Worm (Caenorhabditis elegans): ENCODE measurements around the gene ubc-23.

The ubc-23 gene

DNA sequence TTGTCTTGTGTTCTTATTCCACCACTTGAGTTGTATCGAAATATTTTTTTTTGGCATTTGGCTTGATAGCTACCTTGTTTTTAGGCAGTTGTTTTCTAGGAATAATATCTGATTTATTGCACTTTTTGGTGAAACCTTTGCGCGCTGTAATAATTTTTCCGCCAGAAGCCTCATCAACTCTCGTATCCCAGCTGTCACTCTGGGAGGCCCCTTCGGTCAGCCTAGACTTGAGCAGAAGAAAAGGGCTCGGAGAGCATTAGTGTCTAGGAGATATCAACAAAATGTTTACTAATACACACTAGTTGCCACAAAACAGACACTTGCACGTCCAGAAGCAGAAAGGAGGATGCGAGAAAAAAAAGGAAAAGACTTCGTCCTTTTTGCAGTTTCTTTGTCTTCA lies 44.7 kb downstream of the ubc-23 start:
- TF ChIP-seq ceh-34 (tag; optimal IDR thresholded peaks at IDR 0.05) (no peak), hlh-6 (tag; optimal IDR thresholded peaks at IDR 0.05) (no peak), ceh-31 (tag; optimal IDR thresholded peaks at IDR 0.05) (peak; percentile 28), tbx-7 (tag; optimal IDR thresholded peaks at IDR 0.05) (no peak), unc-55 (GFP tag; optimal IDR thresholded peaks at IDR 0.05) (peak; percentile 33), rnt-1 (tag; optimal IDR thresholded peaks at IDR 0.05) (peak; percentile 7), ceh-45 (GFP tag; IDR thresholded peaks at IDR 0.05) (no peak), gmeb-2 (tag; optimal IDR thresholded peaks at IDR 0.05) (no peak), lim-6 (tag; optimal IDR thresholded peaks at IDR 0.05) (no peak), pax-1 (tag; optimal IDR thresholded peaks at IDR 0.05) (no peak), sdc-2 (tag; optimal IDR thresholded peaks at IDR 0.05) (no peak)

DNA sequence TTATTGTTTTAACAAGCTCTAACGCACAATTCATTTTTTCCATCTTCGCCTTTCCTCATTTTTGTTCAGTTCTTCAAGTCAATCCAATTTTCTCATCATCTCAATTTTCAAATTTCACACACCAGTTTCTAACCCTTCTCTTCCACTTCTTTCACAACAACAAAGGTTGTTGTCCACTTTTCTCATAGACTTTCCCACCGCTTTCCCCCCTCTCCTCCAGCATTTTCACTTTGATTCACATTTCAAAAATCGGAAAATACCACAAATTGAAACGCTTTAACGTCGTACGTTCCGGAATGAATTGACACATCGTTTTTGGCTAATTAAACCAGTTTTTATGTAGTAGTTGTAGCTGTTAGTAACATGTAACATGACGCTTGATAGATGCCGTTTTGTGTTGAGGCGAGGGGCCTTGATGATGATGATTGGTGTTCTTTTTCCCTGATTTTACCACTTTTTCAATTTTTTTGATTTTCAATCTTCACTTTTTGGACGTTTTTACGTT lies 46.2 kb downstream of the ubc-23 start:
- TF ChIP-seq Y22D7AL.16 (tag; optimal IDR thresholded peaks at IDR 0.05) = no peak
- no peak for TF ChIP-seq hlh-15 (tag; optimal IDR thresholded peaks at IDR 0.05)
- no peak for TF ChIP-seq sox-2 (GFP tag; IDR thresholded peaks at IDR 0.05)
- no peak for TF ChIP-seq ceh-6 (GFP tag; optimal IDR thresholded peaks at IDR 0.05)
- TF ChIP-seq ceh-14 (tag; optimal IDR thresholded peaks at IDR 0.05) = no peak
- no peak for TF ChIP-seq ref-2 (tag; optimal IDR thresholded peaks at IDR 0.05)
- no peak for TF ChIP-seq hlh-13 (GFP tag; optimal IDR thresholded peaks at IDR 0.05)
- no peak for TF ChIP-seq tbx-7 (tag; optimal IDR thresholded peaks at IDR 0.05)
- no peak for TF ChIP-seq fkh-10 (GFP tag; optimal IDR thresholded peaks at IDR 0.05)
- no peak for TF ChIP-seq che-1 (tag; optimal IDR thresholded peaks at IDR 0.05)
- no peak for TF ChIP-seq lin-11 (tag; optimal IDR thresholded peaks at IDR 0.05)
- TF ChIP-seq ceh-18 (tag; optimal IDR thresholded peaks at IDR 0.05) = no peak

DNA sequence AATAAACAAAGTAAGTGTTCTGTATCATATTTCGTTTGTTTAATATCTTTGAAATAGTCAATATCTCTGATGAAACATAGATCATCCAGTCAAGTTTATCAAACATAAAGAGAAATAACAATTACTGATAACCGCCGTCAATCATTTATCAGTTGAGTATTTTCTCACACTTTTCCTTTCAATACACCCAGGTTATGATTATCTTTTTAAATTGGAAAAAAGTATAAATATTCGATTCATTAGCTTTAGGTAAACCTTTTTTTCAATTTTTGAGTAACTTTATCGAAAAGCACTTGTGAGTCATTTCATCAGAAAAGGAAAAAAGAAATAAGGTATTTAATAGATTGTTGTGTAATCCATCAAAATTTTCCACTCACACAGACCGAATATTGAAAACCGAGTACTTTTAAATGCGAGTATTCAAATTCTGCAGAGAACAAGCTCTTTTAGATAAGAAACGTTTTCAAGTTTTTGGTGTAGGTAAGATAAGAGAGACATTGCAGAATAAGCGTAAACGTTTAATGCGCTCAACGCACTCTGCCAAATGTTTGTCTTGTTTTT lies 47.4 kb downstream of the ubc-23 start:
- no peak for TF ChIP-seq mec-3 (tag; optimal IDR thresholded peaks at IDR 0.05; ENCODE audit: borderline replicate concordance)
- peak; percentile 74 for TF ChIP-seq elt-2 (tag; optimal IDR thresholded peaks at IDR 0.05)

DNA sequence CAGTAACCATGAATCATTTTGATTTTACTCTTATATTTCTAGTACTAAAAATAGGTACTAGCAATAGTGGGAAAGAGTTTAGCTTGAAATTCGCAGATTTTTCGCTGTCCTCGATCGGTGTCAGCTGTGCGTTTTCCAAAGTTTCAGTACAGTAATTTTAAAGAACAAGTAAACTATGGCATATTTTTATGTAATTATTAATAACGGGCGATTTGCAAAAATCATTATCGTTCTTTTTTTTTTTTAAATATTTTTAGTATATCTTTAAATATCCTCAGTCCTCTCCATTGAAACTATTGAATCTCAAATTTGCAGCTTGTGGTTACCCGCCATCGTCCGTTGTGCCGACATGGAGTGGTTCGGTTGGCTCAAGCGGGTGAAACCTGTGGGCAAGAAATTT lies 48.7 kb downstream of the ubc-23 start, which contains the start of gene C13E3.1:
C13E3.1 (plus strand) TSS at position 301 of the 400 bp plus-strand sequence.
- TF ChIP-seq fkh-6 (tag; optimal IDR thresholded peaks at IDR 0.05) = no peak
- no peak for TF ChIP-seq lin-11 (tag; optimal IDR thresholded peaks at IDR 0.05)

Measured in whole organism, late embryonic.